Fruit fly (Drosophila melanogaster) whole organism, embryonic: Measurements from ENCODE around the gene CG15930.
A peak's percentile ranks its signal among the peaks of the same experiment; 100 is the strongest.

Source experiments
- ATbp ChIP-seq: fragments of 200-800 bp; sonication (Bioruptor generic); optimal IDR thresholded peaks from 2 replicates; lab custom pipeline; 2017; ENCODE audit warnings: missing biosample characterization, mild to moderate bottlenecking, missing genetic modification characterization, missing genetic modification reagents
- Aef1 ChIP-seq: fragments of 200-800 bp; sonication (Bioruptor generic); IDR thresholded peaks from 3 replicates; pipeline ENCODE4 v1.3.6; 2022; ENCODE audit warnings: missing biosample characterization, missing genetic modification characterization
- Bteb2 ChIP-seq: fragments of 200-800 bp; sonication (Bioruptor generic); optimal IDR thresholded peaks from 2 replicates; lab custom pipeline; 2016; ENCODE audit warnings: missing biosample characterization, missing genetic modification characterization
- CG10979 ChIP-seq: fragments of 200-800 bp; sonication (Bioruptor generic); optimal IDR thresholded peaks from 2 replicates; lab custom pipeline; 2018; ENCODE audit warnings: missing biosample characterization, mild to moderate bottlenecking, missing genetic modification characterization, moderate library complexity
- CG11398 ChIP-seq: fragments of 200-800 bp; sonication (Bioruptor generic); optimal IDR thresholded peaks from 2 replicates; lab custom pipeline; 2016; ENCODE audit warnings: missing biosample characterization, missing genetic modification characterization
- CG11695 ChIP-seq: fragments of 200-800 bp; sonication (Bioruptor generic); IDR thresholded peaks from 3 replicates; pipeline ENCODE4 v1.3.6; 2022; ENCODE audit warnings: missing biosample characterization, missing genetic modification characterization
- CG12219 ChIP-seq: fragments of 200-800 bp; sonication (Bioruptor generic); optimal IDR thresholded peaks from 3 replicates; lab custom pipeline; 2018; ENCODE audit warnings: missing biosample characterization, mild to moderate bottlenecking, missing genetic modification characterization
- CG1233 ChIP-seq: fragments of 200-800 bp; sonication (Bioruptor generic); optimal IDR thresholded peaks from 4 replicates; lab custom pipeline; 2018; ENCODE audit warnings: missing biosample characterization, mild to moderate bottlenecking, missing genetic modification characterization
- CG12769 ChIP-seq: fragments of 200-800 bp; sonication (Bioruptor generic); optimal IDR thresholded peaks from 2 replicates; lab custom pipeline; 2019; ENCODE audit warnings: missing biosample characterization, mild to moderate bottlenecking, missing genetic modification characterization, moderate library complexity
- CG14050 ChIP-seq: fragments of 200-800 bp; sonication (Bioruptor generic); IDR thresholded peaks from 3 replicates; pipeline ENCODE4 v1.3.6; 2022; ENCODE audit warnings: missing biosample characterization, missing genetic modification characterization
- CG14441 ChIP-seq: fragments of 200-800 bp; sonication (Bioruptor generic); IDR thresholded peaks from 2 replicates; pipeline ENCODE4 v1.3.6; 2022; ENCODE audit warnings: missing biosample characterization, missing genetic modification characterization
- CG15601 ChIP-seq: fragments of 200-800 bp; sonication (Bioruptor generic); optimal IDR thresholded peaks from 3 replicates; lab custom pipeline; 2019; ENCODE audit warnings: missing biosample characterization, mild to moderate bottlenecking, missing genetic modification characterization, moderate library complexity
- CG17612 ChIP-seq: fragments of 200-800 bp; sonication (Bioruptor generic); IDR thresholded peaks from 2 replicates; pipeline ENCODE4 v1.3.6; 2022; ENCODE audit warnings: missing biosample characterization, missing genetic modification characterization
- CG17912 ChIP-seq: fragments of 200-800 bp; sonication (Bioruptor generic); optimal IDR thresholded peaks from 2 replicates; lab custom pipeline; 2018; ENCODE audit warnings: missing biosample characterization, mild to moderate bottlenecking, missing genetic modification characterization
- CG18011 ChIP-seq: fragments of 200-800 bp; sonication (Bioruptor generic); optimal IDR thresholded peaks from 2 replicates; lab custom pipeline; 2017; ENCODE audit warnings: missing biosample characterization, missing genetic modification characterization, mild to moderate bottlenecking, moderate library complexity, missing genotype
- CG18262 ChIP-seq: fragments of 200-800 bp; optimal IDR thresholded peaks from 3 replicates; lab custom pipeline; 2019; ENCODE audit warnings: missing biosample characterization, mild to moderate bottlenecking, missing genetic modification characterization, moderate library complexity
- CG18476 ChIP-seq: fragments of 200-800 bp; sonication (Bioruptor generic); optimal IDR thresholded peaks from 2 replicates; lab custom pipeline; 2016; ENCODE audit warnings: missing biosample characterization, mild to moderate bottlenecking, missing genetic modification characterization
- CG2116 ChIP-seq: fragments of 200-800 bp; sonication (Bioruptor generic); optimal IDR thresholded peaks from 3 replicates; lab custom pipeline; 2018; ENCODE audit warnings: missing biosample characterization, mild to moderate bottlenecking, missing genetic modification characterization
- CG2712 ChIP-seq: fragments of 200-800 bp; optimal IDR thresholded peaks from 3 replicates; lab custom pipeline; 2019; ENCODE audit warnings: missing biosample characterization, mild to moderate bottlenecking, missing genetic modification characterization, moderate library complexity
- CG30431 ChIP-seq: fragments of 200-800 bp; sonication (Bioruptor generic); optimal IDR thresholded peaks from 2 replicates; lab custom pipeline; 2017; ENCODE audit warnings: missing biosample characterization, missing genetic modification characterization
- CG33557 ChIP-seq: fragments of 200-800 bp; sonication (Bioruptor generic); optimal IDR thresholded peaks from 2 replicates; lab custom pipeline; 2019; ENCODE audit warnings: missing biosample characterization, mild to moderate bottlenecking, missing genetic modification characterization, moderate library complexity
- CG34422 ChIP-seq: fragments of 200-800 bp; sonication (Bioruptor generic); IDR thresholded peaks from 3 replicates; pipeline ENCODE4 v1.3.6; 2022; ENCODE audit warnings: missing biosample characterization, missing genetic modification characterization
- CG4854 ChIP-seq: fragments of 200-800 bp; sonication (Bioruptor generic); optimal IDR thresholded peaks from 2 replicates; lab custom pipeline; 2016; ENCODE audit warnings: missing biosample characterization, missing genetic modification characterization, inconsistent platforms
- CG6254 ChIP-seq: fragments of 200-800 bp; sonication (Bioruptor generic); optimal IDR thresholded peaks from 3 replicates; lab custom pipeline; 2017; ENCODE audit warnings: mild to moderate bottlenecking, missing biosample characterization, missing genetic modification reagents, missing genetic modification characterization
- CG6272 ChIP-seq: fragments of 200-800 bp; sonication (Bioruptor generic); IDR thresholded peaks from 2 replicates; pipeline ENCODE4 v1.3.6; 2022; ENCODE audit warnings: missing biosample characterization, missing genetic modification characterization
- CG7928 ChIP-seq: fragments of 200-800 bp; sonication (Bioruptor generic); optimal IDR thresholded peaks from 2 replicates; lab custom pipeline; 2017; ENCODE audit warnings: missing biosample characterization, mild to moderate bottlenecking, missing genetic modification characterization
- CG8290 ChIP-seq, 3 experiments: fragments of 200-800 bp; sonication (Bioruptor generic); optimal IDR thresholded peaks; 2 replicates each; lab custom pipeline; 2016 to 2019; ENCODE audit warnings: missing biosample characterization in 3 of 3, missing genetic modification characterization in 3 of 3, mild to moderate bottlenecking in 2 of 3, moderate library complexity in 1 of 3
- CrebB ChIP-seq: fragments of 200-800 bp; sonication (Bioruptor generic); optimal IDR thresholded peaks from 3 replicates; lab custom pipeline; 2018; ENCODE audit warnings: missing biosample characterization, mild to moderate bottlenecking, missing genetic modification characterization
- Dfd ChIP-seq, 2 experiments: fragments of >200 bp; optimal IDR thresholded peaks; 2 replicates each; lab custom pipeline; 2017; ENCODE audit warnings: missing biosample characterization in 2 of 2, missing genetic modification characterization in 2 of 2
- Dp ChIP-seq: fragments of 200-800 bp; sonication (Bioruptor generic); optimal IDR thresholded peaks from 2 replicates; lab custom pipeline; 2018; ENCODE audit warnings: missing biosample characterization, mild to moderate bottlenecking, missing genetic modification characterization, moderate library complexity
- ERR ChIP-seq: fragments of 200-800 bp; sonication (Bioruptor generic); optimal IDR thresholded peaks from 2 replicates; lab custom pipeline; 2016; ENCODE audit warnings: missing biosample characterization, missing genetic modification characterization
- Gsc ChIP-seq: fragments of 200-800 bp; sonication (Bioruptor generic); IDR thresholded peaks from 2 replicates; pipeline ENCODE4 v1.3.6; 2022; ENCODE audit warnings: missing biosample characterization, missing genetic modification characterization
- Lhr ChIP-seq: fragments of 200-800 bp; sonication (Bioruptor generic); optimal IDR thresholded peaks from 3 replicates; lab custom pipeline; 2017; ENCODE audit warnings: mild to moderate bottlenecking, missing biosample characterization, missing genetic modification reagents, missing genetic modification characterization
- MBD-R2 ChIP-seq: fragments of 200-800 bp; sonication (Bioruptor generic); IDR thresholded peaks from 2 replicates; pipeline ENCODE4 v1.3.6; 2022; ENCODE audit warnings: missing biosample characterization, missing genetic modification characterization
- MESR4 ChIP-seq: fragments of 200-800 bp; sonication (Bioruptor generic); optimal IDR thresholded peaks from 2 replicates; lab custom pipeline; 2018; ENCODE audit warnings: missing biosample characterization, mild to moderate bottlenecking, missing genetic modification characterization, moderate library complexity
- Optix ChIP-seq: fragments of 200-800 bp; sonication (Bioruptor generic); IDR thresholded peaks from 3 replicates; pipeline ENCODE4 v1.3.6; 2022; ENCODE audit warnings: missing biosample characterization, missing genetic modification characterization
- Rfx ChIP-seq: fragments of 200-800 bp; sonication (Bioruptor generic); IDR thresholded peaks from 2 replicates; pipeline ENCODE4 v1.3.6; 2022; ENCODE audit warnings: missing biosample characterization, missing genetic modification characterization
- Trl ChIP-seq, 3 experiments: fragments of >200 bp in 2 of 3; fragments of 200-800 bp in 1 of 3; sonication (Bioruptor generic) in 1 of 3; optimal IDR thresholded peaks; 2 replicates in 1 of 3; 3 replicates in 2 of 3; lab custom pipeline; 2016 to 2017; ENCODE audit warnings: missing biosample characterization in 1 of 3, missing genetic modification characterization in 1 of 3
- abd-A ChIP-seq: fragments of 200-800 bp; sonication (Bioruptor generic); optimal IDR thresholded peaks from 3 replicates; lab custom pipeline; 2019; ENCODE audit warnings: missing biosample characterization, mild to moderate bottlenecking, missing genetic modification characterization, moderate library complexity
- ap ChIP-seq: fragments of 200-800 bp; sonication (Bioruptor generic); IDR thresholded peaks from 2 replicates; pipeline ENCODE4 v1.3.6; 2022; ENCODE audit warnings: missing biosample characterization, missing genetic modification characterization
- crp ChIP-seq, 2 experiments: fragments of 200-800 bp; sonication (Bioruptor generic); optimal IDR thresholded peaks; 2 replicates in 1 of 2; 3 replicates in 1 of 2; lab custom pipeline; 2017; ENCODE audit warnings: missing biosample characterization in 2 of 2, missing genetic modification characterization in 2 of 2, mild to moderate bottlenecking in 1 of 2, moderate library complexity in 1 of 2
- en ChIP-seq: fragments of 200-800 bp; sonication (Bioruptor generic); optimal IDR thresholded peaks from 2 replicates; lab custom pipeline; 2016; ENCODE audit warnings: missing biosample characterization, missing genetic modification characterization
- gsb-n ChIP-seq: fragments of 200-800 bp; sonication (Bioruptor generic); optimal IDR thresholded peaks from 3 replicates; lab custom pipeline; 2018; ENCODE audit warnings: missing biosample characterization, mild to moderate bottlenecking, missing genetic modification characterization
- maf-S ChIP-seq: fragments of 200-800 bp; sonication (Bioruptor generic); optimal IDR thresholded peaks from 2 replicates; lab custom pipeline; 2016; ENCODE audit warnings: missing biosample characterization, missing genetic modification characterization
- odd ChIP-seq: fragments of 200-800 bp; sonication (Bioruptor generic); optimal IDR thresholded peaks from 2 replicates; lab custom pipeline; 2017; ENCODE audit warnings: missing biosample characterization, mild to moderate bottlenecking, missing genetic modification characterization
- phol ChIP-seq: fragments of 200-800 bp; sonication (Bioruptor generic); optimal IDR thresholded peaks from 3 replicates; lab custom pipeline; 2018; ENCODE audit warnings: missing biosample characterization, mild to moderate bottlenecking, missing genetic modification characterization, moderate library complexity
- psq ChIP-seq: fragments of 200-800 bp; sonication (Bioruptor generic); optimal IDR thresholded peaks from 2 replicates; lab custom pipeline; 2017; ENCODE audit warnings: missing biosample characterization, missing genetic modification characterization
- sima ChIP-seq: fragments of 200-800 bp; sonication (Bioruptor generic); optimal IDR thresholded peaks from 2 replicates; lab custom pipeline; 2016; ENCODE audit warnings: missing biosample characterization, missing genetic modification characterization
- twi ChIP-seq: fragments of 200-800 bp; optimal IDR thresholded peaks from 2 replicates; lab custom pipeline; 2019; ENCODE audit warnings: missing biosample characterization, mild to moderate bottlenecking, missing genetic modification characterization, moderate library complexity
- unc-4 ChIP-seq: fragments of 200-800 bp; sonication (Bioruptor generic); IDR thresholded peaks from 2 replicates; pipeline ENCODE4 v1.3.6; 2022; ENCODE audit warnings: missing biosample characterization, missing genetic modification characterization; ENCODE audit not compliant: partially characterized antibody

CG15930 gene

DNA sequence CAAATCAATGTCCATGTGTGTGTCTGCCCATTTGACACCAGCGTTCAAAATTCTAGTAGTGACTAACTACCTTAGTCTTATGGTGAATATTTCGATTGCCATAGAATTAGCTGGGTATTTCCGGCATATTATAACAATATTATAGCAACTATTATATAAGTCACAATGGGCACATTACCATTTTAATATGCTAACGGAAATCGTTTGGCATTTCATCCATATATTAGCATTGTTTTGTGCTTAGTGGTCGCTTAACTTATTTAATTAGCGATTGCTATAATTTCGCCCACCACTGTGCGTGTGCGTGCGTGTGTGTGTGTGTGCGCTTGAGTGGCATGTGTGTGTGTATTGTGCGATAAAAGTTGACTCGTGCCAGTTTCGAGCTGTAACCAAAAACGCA is 19.6 kb upstream of the CG15930 start (continued):
- no peak for TF ChIP-seq CG17612 (GFP tag; lab: Robert Waterston, UW)
- TF ChIP-seq odd (GFP tag; lab: Kevin White, UChicago), result peak; percentile 9
- no peak for TF ChIP-seq ERR (GFP tag; lab: Kevin White, UChicago)
- peak; percentile 43 for TF ChIP-seq phol (tag; lab: Kevin White, UChicago)
- TF ChIP-seq CG4854 (GFP tag; lab: Kevin White, UChicago), result peak; percentile 7
- TF ChIP-seq CG11398 (GFP tag; lab: Kevin White, UChicago), result no peak
- TF ChIP-seq CG1233 (GFP tag; lab: Kevin White, UChicago), result peak; percentile 40
- no peak for TF ChIP-seq MBD-R2 (GFP tag; lab: Robert Waterston, UW)
- no peak for TF ChIP-seq Gsc
- no peak for TF ChIP-seq CG14441 (GFP tag; lab: Robert Waterston, UW)
- no peak for TF ChIP-seq gsb-n
- TF ChIP-seq Trl (optimal IDR thresholded peaks at IDR 0.05; lab: Kevin White, UChicago), result no peak
- no peak for TF ChIP-seq Trl (GFP tag; optimal IDR thresholded peaks at IDR 0.05; lab: Kevin White, UChicago)
- no peak for TF ChIP-seq CG6254
- TF ChIP-seq CG14050 (GFP tag; lab: Robert Waterston, UW), result no peak
- TF ChIP-seq CG18262 (tag; lab: Kevin White, UChicago), result peak; percentile 19
- TF ChIP-seq sima (GFP tag; lab: Kevin White, UChicago), result no peak
- no peak for TF ChIP-seq CG17912
- TF ChIP-seq CG18011 (GFP tag; lab: Kevin White, UChicago), result no peak
- no peak for TF ChIP-seq CG11695
- no peak for TF ChIP-seq CG6272 (GFP tag; lab: Robert Waterston, UW)
- TF ChIP-seq Bteb2 (GFP tag; lab: Kevin White, UChicago), result no peak
- TF ChIP-seq CG10979 (tag; lab: Kevin White, UChicago), result no peak
- no peak for TF ChIP-seq Lhr
- TF ChIP-seq crp (GFP tag; optimal IDR thresholded peaks at IDR 0.05; lab: Kevin White, UChicago), result no peak
- TF ChIP-seq CG12219, result peak; percentile 22
- peak; percentile 20 for TF ChIP-seq CG2712
- TF ChIP-seq en, result no peak
- TF ChIP-seq CG30431 (GFP tag; lab: Kevin White, UChicago), result no peak
- TF ChIP-seq CG34422 (GFP tag; lab: Robert Waterston, UW), result no peak
- no peak for TF ChIP-seq CG2116 (GFP tag; lab: Kevin White, UChicago)
- no peak for TF ChIP-seq Dp (GFP tag; lab: Kevin White, UChicago)
- TF ChIP-seq CrebB (tag; lab: Kevin White, UChicago), result peak; percentile 12
- TF ChIP-seq CG12769, result peak; percentile 65
- no peak for TF ChIP-seq CG7928 (GFP tag; lab: Kevin White, UChicago)
- no peak for TF ChIP-seq CG8290 (GFP tag; optimal IDR thresholded peaks at IDR 0.05; lab: Kevin White, UChicago)
- TF ChIP-seq CG8290 (tag; optimal IDR thresholded peaks at IDR 0.05; lab: Kevin White, UChicago), result peak in 1 of 2 experiments; percentile 48
- no peak for TF ChIP-seq abd-A (tag; lab: Kevin White, UChicago)
- peak; percentile 52; the same call in 1 of the 2 replicates for TF ChIP-seq Rfx (GFP tag; lab: Robert Waterston, UW)
- TF ChIP-seq Dfd (GFP tag; optimal IDR thresholded peaks at IDR 0.05; lab: Kevin White, UChicago), result no peak
- TF ChIP-seq CG15601 (tag; lab: Kevin White, UChicago), result no peak
- TF ChIP-seq ATbp, result peak; percentile 37
- TF ChIP-seq twi (tag; lab: Kevin White, UChicago), result no peak
- no peak for TF ChIP-seq CG33557 (GFP tag; lab: Kevin White, UChicago)
- TF ChIP-seq ap (GFP tag; lab: Robert Waterston, UW), result no peak
- no peak for TF ChIP-seq maf-S
- TF ChIP-seq unc-4 (GFP tag; lab: Robert Waterston, UW), result no peak
- TF ChIP-seq Optix, result no peak
- no peak for TF ChIP-seq MESR4 (GFP tag; lab: Kevin White, UChicago)
- TF ChIP-seq CG18476 (GFP tag; lab: Kevin White, UChicago), result peak; percentile 12
- no peak for TF ChIP-seq psq (GFP tag; lab: Kevin White, UChicago)
- no peak for TF ChIP-seq Aef1 (GFP tag; lab: Robert Waterston, UW)
